Fruit fly (Drosophila melanogaster) whole organism, embryonic: Measurements from ENCODE around the gene Fgop2.

ENCODE experiments used
- Atf-2 ChIP-seq: fragments of 200-800 bp; sonication (Bioruptor generic); optimal IDR thresholded peaks from 2 replicates; lab custom pipeline; 2016; ENCODE audit warnings: missing biosample characterization, missing genetic modification characterization
- Atf3 ChIP-seq: fragments of 200-800 bp; sonication (Bioruptor generic); optimal IDR thresholded peaks from 3 replicates; lab custom pipeline; 2016; ENCODE audit warnings: missing biosample characterization, missing genetic modification characterization
- CG10147 ChIP-seq: fragments of 200-800 bp; sonication (Bioruptor generic); optimal IDR thresholded peaks from 2 replicates; lab custom pipeline; 2019; ENCODE audit warnings: missing biosample characterization, mild to moderate bottlenecking, missing genetic modification characterization, moderate library complexity
- CG10209 ChIP-seq: fragments of 200-800 bp; sonication (Bioruptor generic); optimal IDR thresholded peaks from 3 replicates; lab custom pipeline; 2017; ENCODE audit warnings: missing biosample characterization, mild to moderate bottlenecking, missing genetic modification characterization, missing genetic modification reagents
- CG10267 ChIP-seq: fragments of 200-800 bp; sonication (Bioruptor generic); optimal IDR thresholded peaks from 2 replicates; lab custom pipeline; 2018; ENCODE audit warnings: missing biosample characterization, mild to moderate bottlenecking, missing genetic modification characterization, moderate library complexity
- CG10431 ChIP-seq: fragments of 200-800 bp; sonication (Bioruptor generic); optimal IDR thresholded peaks from 3 replicates; lab custom pipeline; 2018; ENCODE audit warnings: missing biosample characterization, mild to moderate bottlenecking, missing genetic modification characterization
- CG11085 ChIP-seq: fragments of 200-800 bp; sonication (Bioruptor generic); IDR thresholded peaks from 2 replicates; pipeline ENCODE4 v1.3.6; 2022; ENCODE audit warnings: missing biosample characterization, missing genetic modification characterization
- CG1233 ChIP-seq: fragments of 200-800 bp; sonication (Bioruptor generic); optimal IDR thresholded peaks from 4 replicates; lab custom pipeline; 2018; ENCODE audit warnings: missing biosample characterization, mild to moderate bottlenecking, missing genetic modification characterization
- CG1529 ChIP-seq: fragments of 200-800 bp; sonication (Bioruptor generic); optimal IDR thresholded peaks from 3 replicates; lab custom pipeline; 2018; ENCODE audit warnings: missing biosample characterization, missing genetic modification characterization
- CG18476 ChIP-seq: fragments of 200-800 bp; sonication (Bioruptor generic); optimal IDR thresholded peaks from 2 replicates; lab custom pipeline; 2016; ENCODE audit warnings: missing biosample characterization, mild to moderate bottlenecking, missing genetic modification characterization
- CG30020 ChIP-seq: fragments of 200-800 bp; optimal IDR thresholded peaks from 2 replicates; lab custom pipeline; 2019; ENCODE audit warnings: missing biosample characterization, mild to moderate bottlenecking, missing genetic modification characterization, moderate library complexity
- CG3847 ChIP-seq: fragments of 200-800 bp; sonication (Bioruptor generic); IDR thresholded peaks from 2 replicates; pipeline ENCODE4 v1.3.6; 2022; ENCODE audit warnings: missing biosample characterization, missing genetic modification characterization
- CG3995 ChIP-seq: fragments of 200-800 bp; sonication (Bioruptor generic); optimal IDR thresholded peaks from 3 replicates; lab custom pipeline; 2016; ENCODE audit warnings: missing biosample characterization, missing genetic modification characterization
- CG7963 ChIP-seq: fragments of 200-800 bp; sonication (Bioruptor generic); IDR thresholded peaks from 3 replicates; pipeline ENCODE4 v1.3.6; 2022; ENCODE audit warnings: missing biosample characterization, missing genetic modification characterization; ENCODE audit not compliant: partially characterized antibody
- CG9817 ChIP-seq: fragments of 200-800 bp; sonication (Bioruptor generic); optimal IDR thresholded peaks from 2 replicates; lab custom pipeline; 2018; ENCODE audit warnings: missing biosample characterization, mild to moderate bottlenecking, missing genetic modification characterization, moderate library complexity
- CTCF ChIP-seq: fragments of 200-800 bp; sonication (Bioruptor generic); optimal IDR thresholded peaks from 2 replicates; lab custom pipeline; 2017; ENCODE audit warnings: missing biosample characterization, mild to moderate bottlenecking, missing genetic modification characterization, moderate library complexity
- D19B ChIP-seq: fragments of 200-800 bp; sonication (Bioruptor generic); optimal IDR thresholded peaks from 2 replicates; lab custom pipeline; 2017; ENCODE audit warnings: missing biosample characterization, mild to moderate bottlenecking, missing genetic modification characterization
- ERR ChIP-seq: fragments of 200-800 bp; sonication (Bioruptor generic); optimal IDR thresholded peaks from 2 replicates; lab custom pipeline; 2016; ENCODE audit warnings: missing biosample characterization, missing genetic modification characterization
- Elba2 ChIP-seq: fragments of 200-800 bp; sonication (Bioruptor generic); optimal IDR thresholded peaks from 3 replicates; lab custom pipeline; 2016; ENCODE audit warnings: missing biosample characterization, missing genetic modification characterization
- Hand ChIP-seq: fragments of 200-800 bp; sonication (Bioruptor generic); optimal IDR thresholded peaks from 2 replicates; lab custom pipeline; 2017; ENCODE audit warnings: mild to moderate bottlenecking, missing biosample characterization, missing genetic modification reagents, missing genetic modification characterization
- HmgZ ChIP-seq: fragments of 200-800 bp; sonication (Bioruptor generic); optimal IDR thresholded peaks from 2 replicates; lab custom pipeline; 2018; ENCODE audit warnings: missing biosample characterization, mild to moderate bottlenecking, missing genetic modification characterization
- Lpt ChIP-seq: fragments of >200 bp; optimal IDR thresholded peaks from 2 replicates; lab custom pipeline; 2018; ENCODE audit warnings: missing biosample characterization, missing genetic modification characterization
- Oaz ChIP-seq: fragments of 200-800 bp; sonication (Bioruptor generic); IDR thresholded peaks from 2 replicates; pipeline ENCODE4 v1.3.6; 2022; ENCODE audit warnings: missing biosample characterization, missing genetic modification characterization
- Xrp1 ChIP-seq: fragments of 200-800 bp; sonication (Bioruptor generic); IDR thresholded peaks from 2 replicates; pipeline ENCODE4 v1.3.6; 2022; ENCODE audit warnings: missing biosample characterization, missing genetic modification characterization
- ab ChIP-seq: fragments of 200-800 bp; sonication (Bioruptor generic); optimal IDR thresholded peaks from 2 replicates; lab custom pipeline; 2016; ENCODE audit warnings: missing biosample characterization, missing genetic modification characterization
- abd-A ChIP-seq: fragments of 200-800 bp; sonication (Bioruptor generic); optimal IDR thresholded peaks from 3 replicates; lab custom pipeline; 2019; ENCODE audit warnings: missing biosample characterization, mild to moderate bottlenecking, missing genetic modification characterization, moderate library complexity
- al ChIP-seq: fragments of 200-800 bp; sonication (Bioruptor generic); IDR thresholded peaks from 2 replicates; pipeline ENCODE4 v1.3.6; 2022; ENCODE audit warnings: missing biosample characterization, missing genetic modification characterization
- ase ChIP-seq: fragments of 200-800 bp; sonication (Bioruptor generic); IDR thresholded peaks from 3 replicates; pipeline ENCODE4 v1.3.6; 2022; ENCODE audit warnings: missing biosample characterization, missing genetic modification characterization
- btn ChIP-seq: fragments of 200-800 bp; sonication (Bioruptor generic); optimal IDR thresholded peaks from 2 replicates; lab custom pipeline; 2016; ENCODE audit warnings: missing biosample characterization, missing genetic modification characterization
- cg ChIP-seq: fragments of 200-800 bp; sonication (Bioruptor generic); optimal IDR thresholded peaks from 3 replicates; lab custom pipeline; 2019; ENCODE audit warnings: missing biosample characterization, mild to moderate bottlenecking, missing genetic modification characterization, moderate library complexity
- dimm ChIP-seq: fragments of 200-800 bp; sonication (Bioruptor generic); IDR thresholded peaks from 2 replicates; pipeline ENCODE4 v1.3.6; 2022; ENCODE audit warnings: missing biosample characterization, missing genetic modification characterization
- dmrt11E ChIP-seq: fragments of 200-800 bp; sonication (Bioruptor generic); optimal IDR thresholded peaks from 3 replicates; lab custom pipeline; 2018; ENCODE audit warnings: missing biosample characterization, mild to moderate bottlenecking, missing genetic modification characterization, moderate library complexity
- emc ChIP-seq: fragments of 200-800 bp; sonication (Bioruptor generic); optimal IDR thresholded peaks from 2 replicates; lab custom pipeline; 2016; ENCODE audit warnings: missing biosample characterization, missing genetic modification characterization
- hb ChIP-seq: fragments of 200-800 bp; sonication (Bioruptor generic); IDR thresholded peaks from 3 replicates; pipeline ENCODE4 v1.3.6; 2022; ENCODE audit warnings: missing biosample characterization, missing genetic modification characterization; ENCODE audit not compliant: partially characterized antibody
- hbn ChIP-seq: fragments of 200-800 bp; sonication (Bioruptor generic); IDR thresholded peaks from 2 replicates; pipeline ENCODE4 v1.3.6; 2022; ENCODE audit warnings: missing biosample characterization, missing genetic modification characterization; ENCODE audit not compliant: partially characterized antibody
- her ChIP-seq: fragments of 200-800 bp; sonication (Bioruptor generic); optimal IDR thresholded peaks from 2 replicates; lab custom pipeline; 2016; ENCODE audit warnings: missing biosample characterization, missing genetic modification characterization
- jigr1 ChIP-seq: fragments of 200-800 bp; sonication (Bioruptor generic); IDR thresholded peaks from 3 replicates; pipeline ENCODE4 v1.3.6; 2022; ENCODE audit warnings: missing biosample characterization, missing genetic modification characterization
- mld ChIP-seq: fragments of 200-800 bp; sonication (Bioruptor generic); IDR thresholded peaks from 3 replicates; pipeline ENCODE4 v1.3.6; 2022; ENCODE audit warnings: missing biosample characterization, missing genetic modification characterization; ENCODE audit not compliant: partially characterized antibody
- nerfin-2 ChIP-seq: fragments of 200-800 bp; sonication (Bioruptor generic); IDR thresholded peaks from 2 replicates; pipeline ENCODE4 v1.3.6; 2022; ENCODE audit warnings: missing biosample characterization, missing genetic modification characterization; ENCODE audit not compliant: partially characterized antibody
- odd ChIP-seq: fragments of 200-800 bp; sonication (Bioruptor generic); optimal IDR thresholded peaks from 2 replicates; lab custom pipeline; 2017; ENCODE audit warnings: missing biosample characterization, mild to moderate bottlenecking, missing genetic modification characterization
- peb ChIP-seq: fragments of 200-800 bp; sonication (Bioruptor generic); IDR thresholded peaks from 2 replicates; pipeline ENCODE4 v1.3.6; 2022; ENCODE audit warnings: missing biosample characterization, missing genetic modification characterization
- rib ChIP-seq: fragments of 200-800 bp; sonication (Bioruptor generic); IDR thresholded peaks from 2 replicates; pipeline ENCODE4 v1.3.6; 2022; ENCODE audit warnings: missing biosample characterization, missing genetic modification characterization
- sc ChIP-seq, 3 experiments: fragments of >200 bp in 2 of 3; fragments of 200-800 bp in 1 of 3; sonication (Bioruptor generic) in 1 of 3; optimal IDR thresholded peaks; 2 replicates in 2 of 3; 3 replicates in 1 of 3; lab custom pipeline; 2017; ENCODE audit warnings: mild to moderate bottlenecking in 1 of 3, missing biosample characterization in 1 of 3, missing genetic modification characterization in 1 of 3, missing genetic modification reagents in 1 of 3
- sim ChIP-seq: fragments of 200-800 bp; sonication (Bioruptor generic); IDR thresholded peaks from 2 replicates; pipeline ENCODE4 v1.3.6; 2022; ENCODE audit warnings: missing biosample characterization, missing genetic modification characterization
- sisA ChIP-seq: fragments of 200-800 bp; sonication (Bioruptor generic); IDR thresholded peaks from 2 replicates; pipeline ENCODE4 v1.3.6; 2022; ENCODE audit warnings: missing biosample characterization, missing genetic modification characterization
- so ChIP-seq: fragments of 200-800 bp; sonication (Bioruptor generic); IDR thresholded peaks from 3 replicates; pipeline ENCODE4 v1.3.6; 2022; ENCODE audit warnings: missing biosample characterization, missing genetic modification characterization
- stc ChIP-seq: fragments of 200-800 bp; sonication (Bioruptor generic); IDR thresholded peaks from 2 replicates; pipeline ENCODE4 v1.3.6; 2022; ENCODE audit warnings: missing biosample characterization, missing genetic modification characterization
- usp ChIP-seq: fragments of >200 bp; optimal IDR thresholded peaks from 2 replicates; lab custom pipeline; 2017; ENCODE audit warnings: missing biosample characterization, missing genetic modification characterization
- zen ChIP-seq: fragments of 200-800 bp; sonication (Bioruptor generic); optimal IDR thresholded peaks from 3 replicates; lab custom pipeline; 2018; ENCODE audit warnings: missing biosample characterization, mild to moderate bottlenecking, missing genetic modification characterization, moderate library complexity
- zen2 ChIP-seq: fragments of 200-800 bp; sonication (Bioruptor generic); IDR thresholded peaks from 3 replicates; pipeline ENCODE4 v1.3.6; 2022; ENCODE audit warnings: missing biosample characterization, missing genetic modification characterization; ENCODE audit not compliant: partially characterized antibody

Fgop2 gene

DNA sequence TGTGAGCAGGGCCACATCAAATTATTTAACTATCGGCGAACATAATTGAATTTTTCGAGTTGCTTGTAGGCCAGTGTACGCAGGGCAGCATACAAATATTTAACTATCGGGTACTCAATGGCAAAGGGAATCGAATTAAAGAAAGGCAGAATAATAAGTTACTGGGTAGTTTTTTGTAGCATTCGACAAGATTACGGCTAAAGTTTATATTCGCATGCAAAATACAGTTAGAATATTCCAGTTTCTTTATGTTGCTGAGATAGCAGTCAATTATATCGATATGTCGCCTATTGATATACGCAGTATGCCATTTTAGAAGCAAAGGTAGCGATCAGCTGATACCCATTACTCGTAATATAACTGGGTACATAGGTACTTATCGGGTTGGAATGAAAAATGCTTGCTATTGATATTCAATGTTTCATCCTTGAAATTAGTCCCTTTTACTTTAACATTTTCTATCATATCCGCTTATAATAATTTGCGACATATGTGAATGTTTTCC, 23.0 kb upstream of the Fgop2 start (continued):
- TF ChIP-seq Hand (GFP tag; lab: Kevin White, UChicago) (no peak), sim (GFP tag; lab: Robert Waterston, UW) (no peak), odd (GFP tag; lab: Kevin White, UChicago) (no peak), emc (GFP tag; lab: Kevin White, UChicago) (no peak), CG7963 (peak; percentile 63; the same call in 2 of the 3 replicates), abd-A (no peak), D19B (peak; percentile 99), CG10147 (no peak), CG9817 (tag; lab: Kevin White, UChicago) (no peak), CG10209 (GFP tag; lab: Kevin White, UChicago) (peak; percentile 27), CG1529 (GFP tag; lab: Kevin White, UChicago) (no peak), hbn (GFP tag; lab: Robert Waterston, UW) (peak; percentile 79), CG10267 (tag; lab: Kevin White, UChicago) (peak; percentile 26), sisA (GFP tag; lab: Robert Waterston, UW) (no peak), usp (no peak), peb (no peak), her (GFP tag; lab: Kevin White, UChicago) (peak; percentile 66), mld (GFP tag; lab: Robert Waterston, UW) (peak; percentile 51; the same call in 2 of the 3 replicates), sc (optimal IDR thresholded peaks at IDR 0.05; lab: Kevin White, UChicago) (no peak), sc (GFP tag; optimal IDR thresholded peaks at IDR 0.05; lab: Kevin White, UChicago) (no peak), stc (GFP tag; lab: Robert Waterston, UW) (no peak), rib (no peak; the same call in 1 of the 2 replicates), CTCF (GFP tag; lab: Kevin White, UChicago) (peak; percentile 89), zen (no peak), CG11085 (GFP tag; lab: Robert Waterston, UW) (peak; percentile 22; the same call in 1 of the 2 replicates), Atf3 (GFP tag; lab: Kevin White, UChicago) (peak; percentile 23), CG18476 (peak; percentile 12), btn (GFP tag; lab: Kevin White, UChicago) (no peak), ab (no peak), Lpt (GFP tag; lab: Kevin White, UChicago) (no peak), cg (GFP tag; lab: Kevin White, UChicago) (no peak), zen2 (GFP tag; lab: Robert Waterston, UW) (peak; percentile 88), ERR (peak; percentile 54), Atf-2 (GFP tag; lab: Kevin White, UChicago) (peak; percentile 38), al (GFP tag; lab: Robert Waterston, UW) (0 out of 2 replicates have a peak, but pooled peaks have one; percentile 4), Xrp1 (GFP tag; lab: Robert Waterston, UW) (peak; percentile 43; the same call in 1 of the 2 replicates), ase (GFP tag; lab: Robert Waterston, UW) (peak; percentile 4; the same call in 1 of the 3 replicates), hb (GFP tag; lab: Robert Waterston, UW) (peak; percentile 25; the same call in 2 of the 3 replicates), HmgZ (tag; lab: Kevin White, UChicago) (peak; percentile 53), CG3995 (no peak), dimm (GFP tag; lab: Robert Waterston, UW) (no peak), so (GFP tag; lab: Robert Waterston, UW) (0 out of 3 replicates have a peak, but pooled peaks have one; percentile 37), CG3847 (0 out of 2 replicates have a peak, but pooled peaks have one; percentile 16), CG10431 (no peak), Oaz (GFP tag; lab: Robert Waterston, UW) (no peak), CG30020 (tag; lab: Kevin White, UChicago) (peak; percentile 6), jigr1 (GFP tag; lab: Robert Waterston, UW) (no peak), Elba2 (no peak), nerfin-2 (GFP tag; lab: Robert Waterston, UW) (peak; percentile 66; the same call in 1 of the 2 replicates), CG1233 (GFP tag; lab: Kevin White, UChicago) (peak; percentile 8), dmrt11E (peak; percentile 30)
